Fruit fly (Drosophila melanogaster) whole organism, embryonic: ENCODE results near the gene CG11986.

ENCODE experiments used
- ATbp ChIP-seq: fragments of 200-800 bp; sonication (Bioruptor generic); optimal IDR thresholded peaks from 2 replicates; lab custom pipeline; 2017; ENCODE audit warnings: missing biosample characterization, mild to moderate bottlenecking, missing genetic modification characterization, missing genetic modification reagents
- Adf1 ChIP-seq: fragments of 200-800 bp; sonication (Bioruptor generic); IDR thresholded peaks from 2 replicates; pipeline ENCODE4 v1.3.6; 2022; ENCODE audit warnings: missing biosample characterization, missing genetic modification characterization
- Asciz ChIP-seq: fragments of 200-800 bp; sonication (Bioruptor generic); optimal IDR thresholded peaks from 2 replicates; lab custom pipeline; 2017; ENCODE audit warnings: missing biosample characterization, mild to moderate bottlenecking, missing genetic modification characterization, missing genetic modification reagents
- B-H1 ChIP-seq: fragments of 200-800 bp; sonication (Bioruptor generic); IDR thresholded peaks from 3 replicates; pipeline ENCODE4 v1.3.6; 2022; ENCODE audit warnings: missing biosample characterization, missing genetic modification characterization
- BEAF-32 ChIP-seq: fragments of 200-800 bp; sonication (Bioruptor generic); optimal IDR thresholded peaks from 3 replicates; lab custom pipeline; 2017; ENCODE audit warnings: missing biosample characterization, missing genetic modification characterization, mild to moderate bottlenecking, moderate library complexity, missing genetic modification reagents
- Bgb ChIP-seq: fragments of 200-800 bp; sonication (Bioruptor generic); IDR thresholded peaks from 2 replicates; pipeline ENCODE4 v1.3.6; 2022; ENCODE audit warnings: missing biosample characterization, missing genetic modification characterization; ENCODE audit not compliant: partially characterized antibody
- BtbVII ChIP-seq: fragments of 200-800 bp; sonication (Bioruptor generic); optimal IDR thresholded peaks from 3 replicates; lab custom pipeline; 2017; ENCODE audit warnings: missing biosample characterization, mild to moderate bottlenecking, missing genetic modification characterization
- C15 ChIP-seq: fragments of 200-800 bp; sonication (Bioruptor generic); IDR thresholded peaks from 3 replicates; pipeline ENCODE4 v1.3.6; 2022; ENCODE audit warnings: missing biosample characterization, missing genetic modification characterization
- CG11247 ChIP-seq: fragments of 200-800 bp; sonication (Bioruptor generic); IDR thresholded peaks from 2 replicates; pipeline ENCODE4 v1.3.6; 2022; ENCODE audit warnings: missing biosample characterization, missing genetic modification characterization
- CG11723 ChIP-seq: fragments of 200-800 bp; sonication (Bioruptor generic); optimal IDR thresholded peaks from 2 replicates; lab custom pipeline; 2017; ENCODE audit warnings: missing biosample characterization, mild to moderate bottlenecking, missing genetic modification characterization
- CG16779 ChIP-seq: fragments of 200-800 bp; sonication (Bioruptor generic); IDR thresholded peaks from 2 replicates; pipeline ENCODE4 v1.3.6; 2022; ENCODE audit warnings: missing biosample characterization, missing genetic modification characterization
- CG17186 ChIP-seq: fragments of 200-800 bp; sonication (Bioruptor generic); optimal IDR thresholded peaks from 3 replicates; lab custom pipeline; 2017; ENCODE audit warnings: missing biosample characterization, missing genetic modification reagents, missing genetic modification characterization
- CG4328 ChIP-seq: fragments of 200-800 bp; sonication (Bioruptor generic); optimal IDR thresholded peaks from 3 replicates; lab custom pipeline; 2017; ENCODE audit warnings: missing biosample characterization, missing genetic modification reagents, missing genetic modification characterization
- CG6854 ChIP-seq: fragments of 200-800 bp; sonication (Bioruptor generic); optimal IDR thresholded peaks from 3 replicates; lab custom pipeline; 2017; ENCODE audit warnings: missing biosample characterization, mild to moderate bottlenecking, missing genetic modification characterization
- CG7963 ChIP-seq: fragments of 200-800 bp; sonication (Bioruptor generic); IDR thresholded peaks from 3 replicates; pipeline ENCODE4 v1.3.6; 2022; ENCODE audit warnings: missing biosample characterization, missing genetic modification characterization; ENCODE audit not compliant: partially characterized antibody
- Dek ChIP-seq: fragments of 200-800 bp; sonication (Bioruptor generic); optimal IDR thresholded peaks from 3 replicates; lab custom pipeline; 2019; ENCODE audit warnings: missing biosample characterization, mild to moderate bottlenecking, missing genetic modification characterization, moderate library complexity
- Doc3 ChIP-seq: fragments of 200-800 bp; sonication (Bioruptor generic); IDR thresholded peaks from 3 replicates; pipeline ENCODE4 v1.3.6; 2022; ENCODE audit warnings: missing biosample characterization, missing genetic modification characterization; ENCODE audit not compliant: partially characterized antibody
- Hmr ChIP-seq: fragments of 200-800 bp; sonication (Bioruptor generic); optimal IDR thresholded peaks from 3 replicates; lab custom pipeline; 2017; ENCODE audit warnings: mild to moderate bottlenecking, missing biosample characterization, missing genetic modification reagents, missing genetic modification characterization
- Meics ChIP-seq: fragments of 200-800 bp; sonication (Bioruptor generic); optimal IDR thresholded peaks from 2 replicates; lab custom pipeline; 2017; ENCODE audit warnings: missing biosample characterization, mild to moderate bottlenecking, missing genetic modification characterization
- NC2β ChIP-seq: fragments of 200-800 bp; sonication (Bioruptor generic); optimal IDR thresholded peaks from 2 replicates; lab custom pipeline; 2016; ENCODE audit warnings: missing biosample characterization, missing genetic modification characterization
- Nf-YC ChIP-seq: fragments of 200-800 bp; optimal IDR thresholded peaks from 3 replicates; lab custom pipeline; 2019; ENCODE audit warnings: missing biosample characterization, mild to moderate bottlenecking, missing genetic modification characterization, moderate library complexity
- Opbp ChIP-seq: fragments of 200-800 bp; sonication (Bioruptor generic); IDR thresholded peaks from 3 replicates; pipeline ENCODE4 v1.3.6; 2022; ENCODE audit warnings: missing biosample characterization, missing genetic modification characterization; ENCODE audit not compliant: partially characterized antibody
- Ptx1 ChIP-seq: fragments of 200-800 bp; sonication (Bioruptor generic); IDR thresholded peaks from 2 replicates; pipeline ENCODE4 v1.3.6; 2022; ENCODE audit warnings: missing biosample characterization, missing genetic modification characterization
- Scr ChIP-seq: fragments of 200-800 bp; sonication (Bioruptor generic); IDR thresholded peaks from 2 replicates; pipeline ENCODE4 v1.3.6; 2022; ENCODE audit warnings: missing biosample characterization, missing genetic modification characterization; ENCODE audit not compliant: partially characterized antibody
- TFAM ChIP-seq: fragments of 200-800 bp; sonication (Bioruptor generic); optimal IDR thresholded peaks from 2 replicates; lab custom pipeline; 2017; ENCODE audit warnings: missing biosample characterization, missing genetic modification characterization, inconsistent platforms
- cad ChIP-seq: fragments of >200 bp; optimal IDR thresholded peaks from 2 replicates; lab custom pipeline; 2017; ENCODE audit warnings: missing biosample characterization, missing genetic modification characterization
- da ChIP-seq: fragments of 200-800 bp; sonication (Bioruptor generic); optimal IDR thresholded peaks from 2 replicates; lab custom pipeline; 2016; ENCODE audit warnings: missing biosample characterization, missing genetic modification characterization
- dmrt11E ChIP-seq: fragments of 200-800 bp; sonication (Bioruptor generic); optimal IDR thresholded peaks from 3 replicates; lab custom pipeline; 2018; ENCODE audit warnings: missing biosample characterization, mild to moderate bottlenecking, missing genetic modification characterization, moderate library complexity
- inv ChIP-seq: fragments of 200-800 bp; sonication (Bioruptor generic); IDR thresholded peaks from 2 replicates; pipeline ENCODE4 v1.3.6; 2022; ENCODE audit warnings: missing biosample characterization, missing genetic modification characterization; ENCODE audit not compliant: partially characterized antibody
- kni ChIP-seq: fragments of 200-800 bp; sonication (Bioruptor generic); optimal IDR thresholded peaks from 3 replicates; lab custom pipeline; 2017; ENCODE audit warnings: mild to moderate bottlenecking, missing biosample characterization, missing genetic modification reagents, missing genetic modification characterization
- lbe ChIP-seq: fragments of 200-800 bp; sonication (Bioruptor generic); optimal IDR thresholded peaks from 2 replicates; lab custom pipeline; 2016; ENCODE audit warnings: missing biosample characterization, mild to moderate bottlenecking, missing genetic modification characterization
- lilli ChIP-seq: fragments of 200-800 bp; sonication (Bioruptor generic); optimal IDR thresholded peaks from 3 replicates; lab custom pipeline; 2016; ENCODE audit warnings: missing biosample characterization, missing genetic modification characterization
- luna ChIP-seq: fragments of 200-800 bp; sonication (Bioruptor generic); optimal IDR thresholded peaks from 2 replicates; lab custom pipeline; 2016; ENCODE audit warnings: missing biosample characterization, missing genetic modification characterization
- mam ChIP-seq: fragments of 200-800 bp; sonication (Bioruptor generic); optimal IDR thresholded peaks from 3 replicates; lab custom pipeline; 2016; ENCODE audit warnings: missing biosample characterization, missing genetic modification characterization
- mirr ChIP-seq: fragments of 200-800 bp; sonication (Bioruptor generic); optimal IDR thresholded peaks from 3 replicates; lab custom pipeline; 2018; ENCODE audit warnings: missing biosample characterization, mild to moderate bottlenecking, missing genetic modification characterization
- oc ChIP-seq: fragments of 200-800 bp; sonication (Bioruptor generic); optimal IDR thresholded peaks from 2 replicates; lab custom pipeline; 2018; ENCODE audit warnings: missing biosample characterization, mild to moderate bottlenecking, missing genetic modification characterization, moderate library complexity
- otp ChIP-seq: fragments of 200-800 bp; sonication (Bioruptor generic); IDR thresholded peaks from 3 replicates; pipeline ENCODE4, ENCODE4 v1.3.6; 2022; ENCODE audit warnings: missing biosample characterization, missing genetic modification characterization
- pzg ChIP-seq: fragments of 200-800 bp; sonication (Bioruptor generic); optimal IDR thresholded peaks from 3 replicates; lab custom pipeline; 2018; ENCODE audit warnings: missing biosample characterization, mild to moderate bottlenecking, missing genetic modification characterization, moderate library complexity
- ro ChIP-seq: fragments of 200-800 bp; sonication (Bioruptor generic); IDR thresholded peaks from 2 replicates; pipeline ENCODE4 v1.3.6; 2022; ENCODE audit warnings: missing biosample characterization, missing genetic modification characterization
- sc ChIP-seq, 3 experiments: fragments of >200 bp in 2 of 3; fragments of 200-800 bp in 1 of 3; sonication (Bioruptor generic) in 1 of 3; optimal IDR thresholded peaks; 2 replicates in 2 of 3; 3 replicates in 1 of 3; lab custom pipeline; 2017; ENCODE audit warnings: mild to moderate bottlenecking in 1 of 3, missing biosample characterization in 1 of 3, missing genetic modification characterization in 1 of 3, missing genetic modification reagents in 1 of 3
- sna ChIP-seq: fragments of 200-800 bp; sonication (Bioruptor generic); IDR thresholded peaks from 2 replicates; pipeline ENCODE4 v1.3.6; 2022; ENCODE audit warnings: missing biosample characterization, missing genetic modification characterization; ENCODE audit not compliant: partially characterized antibody
- sqz ChIP-seq: fragments of 200-800 bp; sonication (Bioruptor generic); optimal IDR thresholded peaks from 3 replicates; lab custom pipeline; 2018; ENCODE audit warnings: missing biosample characterization, mild to moderate bottlenecking, missing genetic modification characterization
- tin ChIP-seq: fragments of 200-800 bp; sonication (Bioruptor generic); optimal IDR thresholded peaks from 3 replicates; lab custom pipeline; 2016; ENCODE audit warnings: missing biosample characterization, missing genetic modification characterization
- tup ChIP-seq: fragments of 200-800 bp; sonication (Bioruptor generic); optimal IDR thresholded peaks from 2 replicates; lab custom pipeline; 2016; ENCODE audit warnings: missing biosample characterization, mild to moderate bottlenecking, missing genetic modification characterization, moderate library complexity
- unc-4 ChIP-seq: fragments of 200-800 bp; sonication (Bioruptor generic); IDR thresholded peaks from 2 replicates; pipeline ENCODE4 v1.3.6; 2022; ENCODE audit warnings: missing biosample characterization, missing genetic modification characterization; ENCODE audit not compliant: partially characterized antibody
- unpg ChIP-seq: fragments of 200-800 bp; sonication (Bioruptor generic); optimal IDR thresholded peaks from 3 replicates; lab custom pipeline; 2018; ENCODE audit warnings: missing biosample characterization, mild to moderate bottlenecking, missing genetic modification characterization, moderate library complexity

CG11986 gene

dm6 chr3R:8979850-8980775 is 35.1 kb upstream of the CG11986 start (continued):
- TF ChIP-seq Asciz (peak; percentile 8), otp (no peak), Hmr (GFP tag; lab: Kevin White, UChicago) (peak; percentile 16), CG7963 (GFP tag; lab: Robert Waterston, UW) (peak; percentile 56; the same call in 2 of the 3 replicates), Bgb (GFP tag; lab: Robert Waterston, UW) (peak; percentile 84), lbe (GFP tag; lab: Kevin White, UChicago) (no peak), cad (GFP tag; lab: Kevin White, UChicago) (no peak), Doc3 (GFP tag; lab: Robert Waterston, UW) (no peak), CG6854 (GFP tag; lab: Kevin White, UChicago) (peak; percentile 56), mam (GFP tag; lab: Kevin White, UChicago) (no peak), Dek (tag; lab: Kevin White, UChicago) (peak; percentile 69), CG17186 (GFP tag; lab: Kevin White, UChicago) (peak; percentile 33), da (no peak), TFAM (GFP tag; lab: Kevin White, UChicago) (no peak), luna (GFP tag; lab: Kevin White, UChicago) (peak; percentile 11), ATbp (GFP tag; lab: Kevin White, UChicago) (no peak), CG16779 (GFP tag; lab: Robert Waterston, UW) (no peak), dmrt11E (tag; lab: Kevin White, UChicago) (no peak), Meics (GFP tag; lab: Kevin White, UChicago) (peak; percentile 6), CG11247 (GFP tag; lab: Robert Waterston, UW) (no peak), NC2β (no peak), lilli (no peak), oc (tag; lab: Kevin White, UChicago) (no peak), pzg (GFP tag; lab: Kevin White, UChicago) (peak; percentile 14), CG11723 (GFP tag; lab: Kevin White, UChicago) (no peak), inv (peak; percentile 36; the same call in 1 of the 2 replicates), kni (GFP tag; lab: Kevin White, UChicago) (no peak), Adf1 (no peak), mirr (GFP tag; lab: Kevin White, UChicago) (peak; percentile 10), Opbp (GFP tag; lab: Robert Waterston, UW) (peak; percentile 56; the same call in 2 of the 3 replicates), tup (GFP tag; lab: Kevin White, UChicago) (no peak), tin (no peak), C15 (GFP tag; lab: Robert Waterston, UW) (no peak), CG4328 (GFP tag; lab: Kevin White, UChicago) (no peak), unpg (GFP tag; lab: Kevin White, UChicago) (no peak), ro (GFP tag; lab: Robert Waterston, UW) (no peak), Ptx1 (GFP tag; lab: Robert Waterston, UW) (no peak), Nf-YC (tag; lab: Kevin White, UChicago) (peak; percentile 38), BtbVII (GFP tag; lab: Kevin White, UChicago) (peak; percentile 0), sqz (GFP tag; lab: Kevin White, UChicago) (no peak), Scr (GFP tag; lab: Robert Waterston, UW) (0 out of 2 replicates have a peak, but pooled peaks have one; percentile 20), BEAF-32 (GFP tag; lab: Kevin White, UChicago) (peak; percentile 6), B-H1 (GFP tag; lab: Robert Waterston, UW) (0 out of 3 replicates have a peak, but pooled peaks have one; percentile 12), sna (no peak), unc-4 (GFP tag; lab: Robert Waterston, UW) (peak; percentile 39; the same call in 1 of the 2 replicates), sc (optimal IDR thresholded peaks at IDR 0.05; lab: Kevin White, UChicago) (no peak), sc (GFP tag; optimal IDR thresholded peaks at IDR 0.05; lab: Kevin White, UChicago) (no peak)
